Fruit fly (Drosophila melanogaster) whole organism, embryonic: Measurements from ENCODE around the gene Ak1.

Experiments used
- Abd-B ChIP-seq: fragments of 200-800 bp; sonication (Bioruptor generic); optimal IDR thresholded peaks from 2 replicates; lab custom pipeline; 2018; ENCODE audit warnings: missing biosample characterization, mild to moderate bottlenecking, missing genetic modification characterization, moderate library complexity
- Asciz ChIP-seq: fragments of 200-800 bp; sonication (Bioruptor generic); optimal IDR thresholded peaks from 2 replicates; lab custom pipeline; 2017; ENCODE audit warnings: missing biosample characterization, mild to moderate bottlenecking, missing genetic modification characterization, missing genetic modification reagents
- Bdp1 ChIP-seq: fragments of 200-800 bp; sonication (Bioruptor generic); optimal IDR thresholded peaks from 3 replicates; lab custom pipeline; 2016; ENCODE audit warnings: missing biosample characterization, missing genetic modification characterization
- C15 ChIP-seq: fragments of 200-800 bp; sonication (Bioruptor generic); IDR thresholded peaks from 3 replicates; pipeline ENCODE4 v1.3.6; 2022; ENCODE audit warnings: missing biosample characterization, missing genetic modification characterization
- CG10267 ChIP-seq: fragments of 200-800 bp; sonication (Bioruptor generic); optimal IDR thresholded peaks from 2 replicates; lab custom pipeline; 2018; ENCODE audit warnings: missing biosample characterization, mild to moderate bottlenecking, missing genetic modification characterization, moderate library complexity
- CG10431 ChIP-seq: fragments of 200-800 bp; sonication (Bioruptor generic); optimal IDR thresholded peaks from 3 replicates; lab custom pipeline; 2018; ENCODE audit warnings: missing biosample characterization, mild to moderate bottlenecking, missing genetic modification characterization
- CG11398 ChIP-seq: fragments of 200-800 bp; sonication (Bioruptor generic); optimal IDR thresholded peaks from 2 replicates; lab custom pipeline; 2016; ENCODE audit warnings: missing biosample characterization, missing genetic modification characterization
- CG11695 ChIP-seq: fragments of 200-800 bp; sonication (Bioruptor generic); IDR thresholded peaks from 3 replicates; pipeline ENCODE4 v1.3.6; 2022; ENCODE audit warnings: missing biosample characterization, missing genetic modification characterization
- CG12219 ChIP-seq: fragments of 200-800 bp; sonication (Bioruptor generic); optimal IDR thresholded peaks from 3 replicates; lab custom pipeline; 2018; ENCODE audit warnings: missing biosample characterization, mild to moderate bottlenecking, missing genetic modification characterization
- CG13775 ChIP-seq: fragments of 200-800 bp; sonication (Bioruptor generic); optimal IDR thresholded peaks from 3 replicates; lab custom pipeline; 2017; ENCODE audit warnings: missing biosample characterization, mild to moderate bottlenecking, missing genetic modification characterization
- CG17359 ChIP-seq: fragments of 200-800 bp; sonication (Bioruptor generic); optimal IDR thresholded peaks from 3 replicates; lab custom pipeline; 2018; ENCODE audit warnings: missing biosample characterization, mild to moderate bottlenecking, missing genetic modification characterization, moderate library complexity
- CG1832 ChIP-seq: fragments of 200-800 bp; sonication (Bioruptor generic); optimal IDR thresholded peaks from 2 replicates; lab custom pipeline; 2017; ENCODE audit warnings: missing biosample characterization, mild to moderate bottlenecking, missing genetic modification characterization, inconsistent platforms
- CG18619 ChIP-seq: fragments of 200-800 bp; sonication (Bioruptor generic); optimal IDR thresholded peaks from 3 replicates; lab custom pipeline; 2017; ENCODE audit warnings: missing biosample characterization, mild to moderate bottlenecking, missing genetic modification characterization
- CG2678 ChIP-seq: fragments of 200-800 bp; sonication (Bioruptor generic); optimal IDR thresholded peaks from 3 replicates; lab custom pipeline; 2019; ENCODE audit warnings: missing biosample characterization, mild to moderate bottlenecking, missing genetic modification characterization, moderate library complexity
- CG30020 ChIP-seq: fragments of 200-800 bp; optimal IDR thresholded peaks from 2 replicates; lab custom pipeline; 2019; ENCODE audit warnings: missing biosample characterization, mild to moderate bottlenecking, missing genetic modification characterization, moderate library complexity
- CG31365 ChIP-seq: fragments of 200-800 bp; sonication (Bioruptor generic); optimal IDR thresholded peaks from 2 replicates; lab custom pipeline; 2018; ENCODE audit warnings: missing biosample characterization, mild to moderate bottlenecking, missing genetic modification characterization
- CG31441 ChIP-seq: fragments of 200-800 bp; sonication (Bioruptor generic); IDR thresholded peaks from 2 replicates; pipeline ENCODE4 v1.3.6; 2022; ENCODE audit warnings: missing biosample characterization, missing genetic modification characterization
- CG3281 ChIP-seq: fragments of 200-800 bp; sonication (Bioruptor generic); optimal IDR thresholded peaks from 3 replicates; lab custom pipeline; 2017; ENCODE audit warnings: missing biosample characterization, mild to moderate bottlenecking, missing genetic modification characterization
- CG4328 ChIP-seq: fragments of 200-800 bp; sonication (Bioruptor generic); optimal IDR thresholded peaks from 3 replicates; lab custom pipeline; 2017; ENCODE audit warnings: missing biosample characterization, missing genetic modification reagents, missing genetic modification characterization
- CG43689 ChIP-seq: fragments of 200-800 bp; sonication (Bioruptor generic); IDR thresholded peaks from 2 replicates; pipeline ENCODE4 v1.3.6; 2022; ENCODE audit warnings: missing biosample characterization, missing genetic modification characterization
- CG5180 ChIP-seq: fragments of 200-800 bp; sonication (Bioruptor generic); optimal IDR thresholded peaks from 3 replicates; lab custom pipeline; 2017; ENCODE audit warnings: missing biosample characterization, missing genetic modification characterization, mild to moderate bottlenecking, moderate library complexity, missing genetic modification reagents
- CG9932 ChIP-seq: fragments of 200-800 bp; sonication (Bioruptor generic); IDR thresholded peaks from 2 replicates; pipeline ENCODE4 v1.3.6; 2022; ENCODE audit warnings: missing biosample characterization, missing genetic modification characterization
- D19B ChIP-seq: fragments of 200-800 bp; sonication (Bioruptor generic); optimal IDR thresholded peaks from 2 replicates; lab custom pipeline; 2017; ENCODE audit warnings: missing biosample characterization, mild to moderate bottlenecking, missing genetic modification characterization
- Deaf1 ChIP-seq: fragments of 200-800 bp; optimal IDR thresholded peaks from 3 replicates; lab custom pipeline; 2019; ENCODE audit warnings: missing biosample characterization, mild to moderate bottlenecking, missing genetic modification characterization, moderate library complexity
- Fer3 ChIP-seq: fragments of 200-800 bp; sonication (Bioruptor generic); optimal IDR thresholded peaks from 2 replicates; lab custom pipeline; 2018; ENCODE audit warnings: missing biosample characterization, mild to moderate bottlenecking, missing genetic modification characterization, moderate library complexity
- HHEX ChIP-seq: fragments of 200-800 bp; sonication (Bioruptor generic); optimal IDR thresholded peaks from 3 replicates; lab custom pipeline; 2017; ENCODE audit warnings: missing biosample characterization, mild to moderate bottlenecking, missing genetic modification characterization, missing genetic modification reagents
- Hey ChIP-seq: fragments of 200-800 bp; sonication (Bioruptor generic); optimal IDR thresholded peaks from 3 replicates; lab custom pipeline; 2018; ENCODE audit warnings: missing biosample characterization, mild to moderate bottlenecking, missing genetic modification characterization
- HmgZ ChIP-seq: fragments of 200-800 bp; sonication (Bioruptor generic); optimal IDR thresholded peaks from 2 replicates; lab custom pipeline; 2018; ENCODE audit warnings: missing biosample characterization, mild to moderate bottlenecking, missing genetic modification characterization
- Kr ChIP-seq: fragments of 200-800 bp; sonication (Bioruptor generic); optimal IDR thresholded peaks from 2 replicates; lab custom pipeline; 2017; ENCODE audit warnings: missing biosample characterization, mild to moderate bottlenecking, missing genetic modification characterization
- Lhr ChIP-seq: fragments of 200-800 bp; sonication (Bioruptor generic); optimal IDR thresholded peaks from 3 replicates; lab custom pipeline; 2017; ENCODE audit warnings: mild to moderate bottlenecking, missing biosample characterization, missing genetic modification reagents, missing genetic modification characterization
- Oaz ChIP-seq: fragments of 200-800 bp; sonication (Bioruptor generic); IDR thresholded peaks from 2 replicates; pipeline ENCODE4 v1.3.6; 2022; ENCODE audit warnings: missing biosample characterization, missing genetic modification characterization
- Spps ChIP-seq: fragments of 200-800 bp; sonication (Bioruptor generic); optimal IDR thresholded peaks from 2 replicates; lab custom pipeline; 2018; ENCODE audit warnings: missing biosample characterization, mild to moderate bottlenecking, missing genetic modification characterization
- Xrp1 ChIP-seq: fragments of 200-800 bp; sonication (Bioruptor generic); IDR thresholded peaks from 2 replicates; pipeline ENCODE4 v1.3.6; 2022; ENCODE audit warnings: missing biosample characterization, missing genetic modification characterization
- ab ChIP-seq: fragments of 200-800 bp; sonication (Bioruptor generic); optimal IDR thresholded peaks from 2 replicates; lab custom pipeline; 2016; ENCODE audit warnings: missing biosample characterization, missing genetic modification characterization
- cad ChIP-seq: fragments of >200 bp; optimal IDR thresholded peaks from 2 replicates; lab custom pipeline; 2017; ENCODE audit warnings: missing biosample characterization, missing genetic modification characterization
- chinmo ChIP-seq: fragments of 200-800 bp; sonication (Bioruptor generic); IDR thresholded peaks from 4 replicates; pipeline ENCODE4 v1.3.6; 2022; ENCODE audit warnings: missing biosample characterization, missing genetic modification characterization; ENCODE audit not compliant: partially characterized antibody
- dysf ChIP-seq: fragments of 200-800 bp; sonication (Bioruptor generic); IDR thresholded peaks from 3 replicates; pipeline ENCODE4 v1.3.6; 2022; ENCODE audit warnings: missing biosample characterization, missing genetic modification characterization
- ems ChIP-seq: fragments of 200-800 bp; sonication (Bioruptor generic); optimal IDR thresholded peaks from 3 replicates; lab custom pipeline; 2016; ENCODE audit warnings: missing biosample characterization, missing genetic modification characterization
- eve ChIP-seq, 2 experiments: fragments of >200 bp; optimal IDR thresholded peaks; 2 replicates each; lab custom pipeline; 2017; ENCODE audit warnings: missing biosample characterization in 2 of 2, missing genetic modification characterization in 2 of 2
- ewg ChIP-seq: fragments of 200-800 bp; sonication (Bioruptor generic); optimal IDR thresholded peaks from 3 replicates; lab custom pipeline; 2017; ENCODE audit warnings: mild to moderate bottlenecking, missing biosample characterization, missing genetic modification reagents, missing genetic modification characterization
- hkb ChIP-seq, 2 experiments: fragments of 200-800 bp in 1 of 2; fragments of >200 bp in 1 of 2; sonication (Bioruptor generic) in 1 of 2; IDR thresholded peaks in 1 of 2; optimal IDR thresholded peaks in 1 of 2; 2 replicates each; pipeline versions ENCODE4 v1.3.6 to Lab custom; 2017 to 2022; ENCODE audit warnings: missing biosample characterization in 1 of 2, missing genetic modification characterization in 1 of 2
- lmd ChIP-seq: fragments of 200-800 bp; sonication (Bioruptor generic); IDR thresholded peaks from 2 replicates; pipeline ENCODE4 v1.3.6; 2022; ENCODE audit warnings: missing biosample characterization, missing genetic modification characterization
- nerfin-2 ChIP-seq: fragments of 200-800 bp; sonication (Bioruptor generic); IDR thresholded peaks from 2 replicates; pipeline ENCODE4 v1.3.6; 2022; ENCODE audit warnings: missing biosample characterization, missing genetic modification characterization; ENCODE audit not compliant: partially characterized antibody
- pfk ChIP-seq: fragments of 200-800 bp; sonication (Bioruptor generic); optimal IDR thresholded peaks from 2 replicates; lab custom pipeline; 2018; ENCODE audit warnings: missing biosample characterization, mild to moderate bottlenecking, missing genetic modification characterization, moderate library complexity
- ro ChIP-seq: fragments of 200-800 bp; sonication (Bioruptor generic); IDR thresholded peaks from 2 replicates; pipeline ENCODE4 v1.3.6; 2022; ENCODE audit warnings: missing biosample characterization, missing genetic modification characterization
- slbo ChIP-seq: fragments of 200-800 bp; sonication (Bioruptor generic); IDR thresholded peaks from 2 replicates; pipeline ENCODE4 v1.3.6; 2022; ENCODE audit warnings: missing biosample characterization, missing genetic modification characterization
- sug ChIP-seq: fragments of 200-800 bp; optimal IDR thresholded peaks from 2 replicates; lab custom pipeline; 2019; ENCODE audit warnings: missing biosample characterization, mild to moderate bottlenecking, missing genetic modification characterization, moderate library complexity
- tap ChIP-seq: fragments of 200-800 bp; optimal IDR thresholded peaks from 3 replicates; lab custom pipeline; 2019; ENCODE audit warnings: missing biosample characterization, mild to moderate bottlenecking, missing genetic modification characterization, moderate library complexity
- yki ChIP-seq: fragments of >200 bp; optimal IDR thresholded peaks from 3 replicates; lab custom pipeline; 2018
- zen2 ChIP-seq: fragments of 200-800 bp; sonication (Bioruptor generic); IDR thresholded peaks from 3 replicates; pipeline ENCODE4 v1.3.6; 2022; ENCODE audit warnings: missing biosample characterization, missing genetic modification characterization; ENCODE audit not compliant: partially characterized antibody
- zfh2 ChIP-seq: fragments of 200-800 bp; sonication (Bioruptor generic); optimal IDR thresholded peaks from 2 replicates; lab custom pipeline; 2016; ENCODE audit warnings: missing biosample characterization, missing genetic modification characterization

Gene Ak1

dm6 chr3L:12203736-12204135, at the start of gene Ak1:
Ak1 (minus strand) TSS chr3L:12204082.
- no peak for TF ChIP-seq Abd-B (GFP tag; lab: Kevin White, UChicago)
- TF ChIP-seq CG43689 (GFP tag; lab: Robert Waterston, UW) = no peak
- no peak for TF ChIP-seq Lhr (GFP tag; lab: Kevin White, UChicago)
- TF ChIP-seq HmgZ = peak; percentile 42
- TF ChIP-seq yki (lab: Kevin White, UChicago) = no peak
- no peak for TF ChIP-seq CG11398 (GFP tag; lab: Kevin White, UChicago)
- no peak for TF ChIP-seq Bdp1 (GFP tag; lab: Kevin White, UChicago)
- no peak for TF ChIP-seq zen2 (GFP tag; lab: Robert Waterston, UW)
- TF ChIP-seq Asciz (GFP tag; lab: Kevin White, UChicago) = no peak
- TF ChIP-seq CG30020 (tag; lab: Kevin White, UChicago) = no peak
- TF ChIP-seq CG12219 (GFP tag; lab: Kevin White, UChicago) = no peak
- TF ChIP-seq zfh2 (GFP tag; lab: Kevin White, UChicago) = no peak
- no peak for TF ChIP-seq HHEX (GFP tag; lab: Kevin White, UChicago)
- TF ChIP-seq CG10431 (GFP tag; lab: Kevin White, UChicago) = no peak
- no peak for TF ChIP-seq dysf (GFP tag; lab: Robert Waterston, UW)
- no peak; the same call in 1 of the 2 replicates for TF ChIP-seq CG9932 (GFP tag; lab: Robert Waterston, UW)
- TF ChIP-seq CG3281 (GFP tag; lab: Kevin White, UChicago) = peak; percentile 6
- no peak for TF ChIP-seq lmd (GFP tag; lab: Robert Waterston, UW)
- no peak for TF ChIP-seq Xrp1
- no peak for TF ChIP-seq CG31441 (GFP tag; lab: Robert Waterston, UW)
- TF ChIP-seq slbo (GFP tag; lab: Robert Waterston, UW) = no peak
- no peak for TF ChIP-seq C15 (GFP tag; lab: Robert Waterston, UW)
- no peak for TF ChIP-seq CG5180 (GFP tag; lab: Kevin White, UChicago)
- no peak for TF ChIP-seq cad
- no peak for TF ChIP-seq CG18619 (GFP tag; lab: Kevin White, UChicago)
- no peak for TF ChIP-seq ems
- no peak for TF ChIP-seq CG2678 (tag; lab: Kevin White, UChicago)
- TF ChIP-seq CG31365 (tag; lab: Kevin White, UChicago) = no peak
- no peak for TF ChIP-seq CG11695
- TF ChIP-seq CG17359 = no peak
- no peak for TF ChIP-seq hkb (optimal IDR thresholded peaks at IDR 0.05; lab: Kevin White, UChicago)
- TF ChIP-seq hkb (GFP tag; IDR thresholded peaks at IDR 0.05; lab: Robert Waterston, UW) = 0 out of 2 replicates have a peak, but pooled peaks have one; percentile 15
- no peak for TF ChIP-seq Fer3 (tag; lab: Kevin White, UChicago)
- no peak for TF ChIP-seq ab (GFP tag; lab: Kevin White, UChicago)
- no peak for TF ChIP-seq Hey (tag; lab: Kevin White, UChicago)
- TF ChIP-seq D19B (GFP tag; lab: Kevin White, UChicago) = no peak
- TF ChIP-seq tap = no peak
- 0 out of 4 replicates have a peak, but pooled peaks have one; percentile 39 for TF ChIP-seq chinmo (GFP tag; lab: Robert Waterston, UW)
- peak; percentile 84 for TF ChIP-seq Deaf1 (tag; lab: Kevin White, UChicago)
- TF ChIP-seq ro (GFP tag; lab: Robert Waterston, UW) = no peak
- TF ChIP-seq CG4328 = no peak
- TF ChIP-seq nerfin-2 (GFP tag; lab: Robert Waterston, UW) = no peak
- no peak for TF ChIP-seq eve (GFP tag; optimal IDR thresholded peaks at IDR 0.05; lab: Kevin White, UChicago)
- TF ChIP-seq CG1832 = no peak
- no peak for TF ChIP-seq Oaz
- TF ChIP-seq ewg (GFP tag; lab: Kevin White, UChicago) = peak; percentile 12
- TF ChIP-seq Kr (GFP tag; lab: Kevin White, UChicago) = no peak
- TF ChIP-seq sug (tag; lab: Kevin White, UChicago) = peak; percentile 34
- no peak for TF ChIP-seq CG10267 (tag; lab: Kevin White, UChicago)
- no peak for TF ChIP-seq CG13775 (GFP tag; lab: Kevin White, UChicago)
- no peak for TF ChIP-seq Spps
- TF ChIP-seq pfk (GFP tag; lab: Kevin White, UChicago) = no peak
